Worm (Caenorhabditis elegans) whole organism, L4 larva: ENCODE results near the gene Y38F1A.8.

Source experiments
- D1046.2 ChIP-seq: fragments of 200-800 bp; sonication (Bioruptor generic); IDR thresholded peaks from 2 replicates; pipeline ENCODE4 v1.3.6; 2022; ENCODE audit warnings: missing genetic modification characterization, missing compliant biosample characterization
- arid-1 ChIP-seq: fragments of 200-800 bp; sonication (Bioruptor generic); conservative IDR thresholded peaks from 2 replicates; pipeline ENCODE4 v1.3.6; 2022; ENCODE audit warnings: missing genetic modification reagents, missing genetic modification characterization, missing compliant biosample characterization
- ces-1 ChIP-seq: fragments of 150-350 bp; sonication (generic microtip); optimal IDR thresholded peaks from 4 replicates; lab custom pipeline; 2014; ENCODE audit warnings: missing biosample characterization, missing genetic modification reagents, missing genetic modification characterization
- nhr-77 ChIP-seq: fragments of 150-350 bp; optimal IDR thresholded peaks from 2 replicates; lab custom pipeline; 2014; ENCODE audit warnings: missing biosample characterization, missing genetic modification characterization

Y38F1A.8 gene

DNA sequence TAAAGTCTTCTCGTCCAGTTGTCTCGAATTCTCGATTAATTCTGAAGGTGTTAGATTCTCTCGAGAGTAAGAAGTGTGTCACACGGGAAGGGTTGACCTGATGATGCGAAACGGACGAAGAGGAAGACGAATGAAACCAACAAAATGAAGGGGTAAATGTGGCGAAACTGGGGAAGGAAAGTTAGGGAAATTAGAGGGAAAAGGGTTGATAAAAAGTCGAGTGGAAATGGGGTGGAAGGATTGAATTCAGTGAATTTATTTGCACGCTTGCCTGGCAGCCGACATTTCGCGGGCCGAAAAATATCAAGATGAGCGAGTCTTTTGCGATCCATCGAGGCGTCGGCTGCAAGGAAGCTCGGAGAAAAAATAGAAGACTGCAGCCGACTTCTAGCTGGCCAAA lies 52.5 kb downstream of the Y38F1A.8 start, which contains the start of gene F58G1.7:
F58G1.7 (minus strand) TSS at position 101 of the 400 bp plus-strand sequence.
- TF ChIP-seq ces-1 (GFP tag; lab: Kevin White, UChicago) (no peak), arid-1 (GFP tag; lab: Robert Waterston, UW) (no peak), nhr-77 (tag; lab: Kevin White, UChicago) (no peak), D1046.2 (no peak)
